Fruit fly (Drosophila melanogaster): ENCODE measurements around the gene Mcm7.
A peak's percentile ranks its signal among the peaks of the same experiment; 100 is the strongest.

Mcm7 gene

DNA sequence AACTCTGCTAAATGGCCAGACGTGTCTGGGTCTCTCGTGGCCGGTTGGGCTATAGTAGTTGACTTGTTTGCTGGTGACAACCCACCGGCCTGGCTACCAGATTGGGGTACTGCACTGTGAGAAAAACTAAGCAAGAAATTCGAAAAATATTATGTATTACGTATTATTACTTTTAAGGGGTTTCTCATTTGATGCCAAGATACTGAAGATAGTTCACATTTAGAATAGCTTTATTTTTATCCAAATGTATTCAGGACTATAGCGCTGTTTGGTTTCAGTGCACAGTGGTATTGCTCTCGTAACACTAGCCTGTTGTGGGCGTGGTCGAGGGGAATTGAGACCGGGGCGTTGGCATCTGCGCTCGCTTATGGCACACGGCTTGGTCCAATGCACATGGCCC, 29.3 kb downstream of the Mcm7 start (continued):
- TF ChIP-seq dmrt11E (tag; optimal IDR thresholded peaks at IDR 0.05) (peak; percentile 19), HHEX (GFP tag; optimal IDR thresholded peaks at IDR 0.05) (peak; percentile 71), sc (optimal IDR thresholded peaks at IDR 0.05) (no peak), sc (GFP tag; optimal IDR thresholded peaks at IDR 0.05) (peak; percentile 15), CG10431 (GFP tag; optimal IDR thresholded peaks at IDR 0.05) (no peak), CG17912 (GFP tag; optimal IDR thresholded peaks at IDR 0.05) (no peak), Stat92E (GFP tag; optimal IDR thresholded peaks at IDR 0.05) (no peak), BtbVII (GFP tag; optimal IDR thresholded peaks at IDR 0.05) (peak; percentile 50), nmo (GFP tag; optimal IDR thresholded peaks at IDR 0.05) (peak; percentile 61), en (GFP tag; optimal IDR thresholded peaks at IDR 0.05) (no peak), Awh (GFP tag; IDR thresholded peaks at IDR 0.05) (peak; percentile 78), wek (GFP tag; optimal IDR thresholded peaks at IDR 0.05) (no peak), rib (GFP tag; IDR thresholded peaks at IDR 0.05) (no peak), CG11093 (GFP tag; IDR thresholded peaks at IDR 0.05) (no peak; the same call in 2 of the 3 replicates), Adf1 (GFP tag; IDR thresholded peaks at IDR 0.05) (no peak), amos (GFP tag; IDR thresholded peaks at IDR 0.05; ENCODE audit: partially characterized antibody) (no peak), nerfin-2 (GFP tag; IDR thresholded peaks at IDR 0.05; ENCODE audit: partially characterized antibody) (no peak), ken (GFP tag; IDR thresholded peaks at IDR 0.05) (peak; percentile 55; the same call in 1 of the 3 replicates), CG2875 (GFP tag; optimal IDR thresholded peaks at IDR 0.05) (peak; percentile 56), peb (GFP tag; IDR thresholded peaks at IDR 0.05) (peak; percentile 42; the same call in 1 of the 2 replicates), CG3995 (GFP tag; optimal IDR thresholded peaks at IDR 0.05) (peak; percentile 12), CG6254 (GFP tag; optimal IDR thresholded peaks at IDR 0.05) (peak; percentile 22), HmgZ (tag; optimal IDR thresholded peaks at IDR 0.05) (peak; percentile 2), tin (GFP tag; optimal IDR thresholded peaks at IDR 0.05) (peak; percentile 69), CG11560 (tag; IDR thresholded peaks at IDR 0.05) (peak; percentile 51; the same call in 1 of the 3 replicates), CG16815 (GFP tag; optimal IDR thresholded peaks at IDR 0.05) (peak; percentile 9), sens-2 (GFP tag; IDR thresholded peaks at IDR 0.05) (peak; percentile 22; the same call in 1 of the 2 replicates), Nf-YC (tag; optimal IDR thresholded peaks at IDR 0.05) (peak; percentile 28), Eip74EF (GFP tag; optimal IDR thresholded peaks at IDR 0.05) (peak in 1 of 2 experiments; percentile 50), CG2712 (tag; optimal IDR thresholded peaks at IDR 0.05) (peak; percentile 75), CG7987 (GFP tag; optimal IDR thresholded peaks at IDR 0.05) (no peak), CG3838 (GFP tag; optimal IDR thresholded peaks at IDR 0.05) (no peak), CG31224 (GFP tag; IDR thresholded peaks at IDR 0.05) (0 out of 2 replicates have a peak, but pooled peaks have one; percentile 37), CG4820 (GFP tag; optimal IDR thresholded peaks at IDR 0.05) (peak; percentile 56), pb (GFP tag; optimal IDR thresholded peaks at IDR 0.05) (peak; percentile 45), CG14860 (GFP tag; IDR thresholded peaks at IDR 0.05; ENCODE audit: partially characterized antibody) (no peak), CG4404 (GFP tag; IDR thresholded peaks at IDR 0.05) (peak; percentile 52), CkIIα-i1 (GFP tag; IDR thresholded peaks at IDR 0.05) (no peak), bigmax (GFP tag; optimal IDR thresholded peaks at IDR 0.05) (no peak), slp2 (GFP tag; optimal IDR thresholded peaks at IDR 0.05) (no peak), gce (GFP tag; IDR thresholded peaks at IDR 0.05) (peak; percentile 66; the same call in 1 of the 3 replicates), CG34224 (GFP tag; IDR thresholded peaks at IDR 0.05; ENCODE audit: partially characterized antibody) (no peak), Camta (GFP tag; optimal IDR thresholded peaks at IDR 0.05) (peak; percentile 66), H15 (GFP tag; IDR thresholded peaks at IDR 0.05) (peak; percentile 62; the same call in 1 of the 3 replicates), CG13287 (GFP tag; IDR thresholded peaks at IDR 0.05; ENCODE audit: partially characterized antibody) (no peak), CG31365 (tag; optimal IDR thresholded peaks at IDR 0.05) (peak; percentile 16), sqz (GFP tag; optimal IDR thresholded peaks at IDR 0.05) (no peak), odd (GFP tag; optimal IDR thresholded peaks at IDR 0.05) (peak; percentile 46), CG10654 (GFP tag; optimal IDR thresholded peaks at IDR 0.05) (peak; percentile 46), grau (tag; optimal IDR thresholded peaks at IDR 0.05) (peak; percentile 67)
